Fruit fly (Drosophila melanogaster): ENCODE data around the gene Cad87A.

Cad87A gene

DNA sequence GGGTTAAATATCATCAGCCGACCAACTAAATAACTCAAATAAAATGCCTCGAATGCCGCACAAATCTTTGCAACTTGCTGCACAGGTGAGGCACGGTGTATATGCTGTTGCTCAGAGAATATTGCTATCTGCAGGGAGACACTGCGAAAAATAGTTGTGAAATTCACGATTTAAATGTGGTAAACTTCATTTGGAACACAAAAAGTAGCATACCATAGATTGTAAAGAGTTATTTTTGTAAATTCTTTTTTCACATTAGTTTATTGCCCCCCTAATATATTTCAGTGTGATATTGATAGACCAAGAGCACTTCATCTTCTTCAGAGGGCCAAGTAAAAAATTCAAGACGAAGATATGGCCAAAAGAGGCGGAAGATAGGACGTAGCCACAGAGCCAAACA, 28.3 kb downstream of the Cad87A start (continued):
- TF ChIP-seq NfI (GFP tag; optimal IDR thresholded peaks at IDR 0.05), result peak; percentile 7
- TF ChIP-seq odd (GFP tag; optimal IDR thresholded peaks at IDR 0.05), result no peak
- no peak for TF ChIP-seq Optix (GFP tag; IDR thresholded peaks at IDR 0.05)
- no peak for TF ChIP-seq CG15696 (tag; optimal IDR thresholded peaks at IDR 0.05)
- no peak for TF ChIP-seq Dbx (GFP tag; IDR thresholded peaks at IDR 0.05)
- 0 out of 2 replicates have a peak, but pooled peaks have one; percentile 23 for TF ChIP-seq CG32772 (GFP tag; IDR thresholded peaks at IDR 0.05)
- no peak for TF ChIP-seq CG12942 (GFP tag; optimal IDR thresholded peaks at IDR 0.05)
- no peak for TF ChIP-seq aop (GFP tag; IDR thresholded peaks at IDR 0.05)
- peak; percentile 52 for TF ChIP-seq lab (GFP tag; optimal IDR thresholded peaks at IDR 0.05)
- no peak for TF ChIP-seq CG6254 (GFP tag; optimal IDR thresholded peaks at IDR 0.05)
- no peak for TF ChIP-seq Sox100B (GFP tag; optimal IDR thresholded peaks at IDR 0.05)
- TF ChIP-seq sr (GFP tag; IDR thresholded peaks at IDR 0.05), result no peak
- TF ChIP-seq BtbVII (GFP tag; optimal IDR thresholded peaks at IDR 0.05), result peak; percentile 25
- TF ChIP-seq CG12071 (GFP tag; optimal IDR thresholded peaks at IDR 0.05), result no peak
- no peak for TF ChIP-seq CG9932 (GFP tag; IDR thresholded peaks at IDR 0.05)
- no peak for TF ChIP-seq CG8478 (optimal IDR thresholded peaks at IDR 0.05)
- TF ChIP-seq sima (GFP tag; optimal IDR thresholded peaks at IDR 0.05), result no peak
- TF ChIP-seq CG13894 (tag; optimal IDR thresholded peaks at IDR 0.05), result no peak
- TF ChIP-seq inv (GFP tag; IDR thresholded peaks at IDR 0.05; ENCODE audit: partially characterized antibody), result no peak
- TF ChIP-seq br (optimal IDR thresholded peaks at IDR 0.05), result no peak
- TF ChIP-seq zfh2 (GFP tag; optimal IDR thresholded peaks at IDR 0.05), result no peak
- TF ChIP-seq fd96Cb (tag; optimal IDR thresholded peaks at IDR 0.05), result no peak
- no peak for TF ChIP-seq zen (tag; optimal IDR thresholded peaks at IDR 0.05)
- TF ChIP-seq ken (GFP tag; IDR thresholded peaks at IDR 0.05), result 0 out of 3 replicates have a peak, but pooled peaks have one; percentile 31
- no peak for TF ChIP-seq insv (GFP tag; optimal IDR thresholded peaks at IDR 0.05)
- peak; percentile 49; the same call in 1 of the 2 replicates for TF ChIP-seq crol (GFP tag; IDR thresholded peaks at IDR 0.05)
- no peak for TF ChIP-seq CG17802 (tag; optimal IDR thresholded peaks at IDR 0.05)
- TF ChIP-seq CG13775 (GFP tag; optimal IDR thresholded peaks at IDR 0.05), result peak; percentile 11
- TF ChIP-seq CG9727 (GFP tag; optimal IDR thresholded peaks at IDR 0.05), result no peak
- TF ChIP-seq CG13424 (tag; optimal IDR thresholded peaks at IDR 0.05), result no peak
- no peak for TF ChIP-seq crp (GFP tag; optimal IDR thresholded peaks at IDR 0.05)
- no peak for TF ChIP-seq CG33557 (GFP tag; optimal IDR thresholded peaks at IDR 0.05)
- TF ChIP-seq CG10209 (GFP tag; optimal IDR thresholded peaks at IDR 0.05), result no peak
- TF ChIP-seq CrebB (tag; optimal IDR thresholded peaks at IDR 0.05), result no peak
- TF ChIP-seq nmo (GFP tag; optimal IDR thresholded peaks at IDR 0.05), result peak; percentile 33
- TF ChIP-seq so (GFP tag; IDR thresholded peaks at IDR 0.05), result no peak
- no peak for TF ChIP-seq danr (GFP tag; IDR thresholded peaks at IDR 0.05)
- TF ChIP-seq TFAM (GFP tag; optimal IDR thresholded peaks at IDR 0.05), result no peak
- no peak for TF ChIP-seq CG6813 (GFP tag; optimal IDR thresholded peaks at IDR 0.05)
- no peak for TF ChIP-seq croc (GFP tag; conservative IDR thresholded peaks at IDR 0.05)
- TF ChIP-seq trh (GFP tag; optimal IDR thresholded peaks at IDR 0.05), result no peak
- no peak for TF ChIP-seq salm (tag; optimal IDR thresholded peaks at IDR 0.05)
- TF ChIP-seq ap (GFP tag; IDR thresholded peaks at IDR 0.05), result 0 out of 2 replicates have a peak, but pooled peaks have one; percentile 17
- peak; percentile 44; the same call in 1 of the 3 replicates for TF ChIP-seq zfh1 (GFP tag; IDR thresholded peaks at IDR 0.05)
- TF ChIP-seq CG2129 (GFP tag; IDR thresholded peaks at IDR 0.05; ENCODE audit: partially characterized antibody), result no peak
- TF ChIP-seq CG5180 (GFP tag; optimal IDR thresholded peaks at IDR 0.05), result no peak
- peak; percentile 27 for TF ChIP-seq CG2120 (GFP tag; optimal IDR thresholded peaks at IDR 0.05)
- no peak for TF ChIP-seq Lpt (GFP tag; optimal IDR thresholded peaks at IDR 0.05)
- TF ChIP-seq E2f2 (GFP tag; IDR thresholded peaks at IDR 0.05), result no peak
- TF ChIP-seq CG9797 (GFP tag; optimal IDR thresholded peaks at IDR 0.05), result no peak
- TF ChIP-seq dpn (GFP tag; optimal IDR thresholded peaks at IDR 0.05), result peak in 1 of 2 experiments; percentile 6

All from whole organism, embryonic.